Worm (Caenorhabditis elegans): Measurements from ENCODE around the gene mdt-6.

- TF ChIP-seq dao-5 (tag; optimal IDR thresholded peaks at IDR 0.05) (no peak), him-1 (tag; optimal IDR thresholded peaks at IDR 0.05) (no peak)
These were observed 31.9 kb upstream of the mdt-6 start, which contains the start of gene nhr-286 for ce11 chrV:7091287-7091686.
